Worm (Caenorhabditis elegans) whole organism, young adult: Measurements from ENCODE around the gene F32H5.4.
"Not testable (repeated sequence)": the region's sequence is repeated elsewhere in the genome, so short reads cannot be mapped to it uniquely, and the experiment has no call there.

Experiments
- F10E7.11 ChIP-seq: sonication (generic microtip); optimal IDR thresholded peaks from 2 replicates; lab custom pipeline; 2017; ENCODE audit warnings: mild to moderate bottlenecking, missing genetic modification characterization, moderate library complexity, missing compliant biosample characterization
- attf-5 ChIP-seq: fragments of 200-800 bp; sonication (Bioruptor generic); optimal IDR thresholded peaks from 2 replicates; lab custom pipeline; 2018; ENCODE audit warnings: mild to moderate bottlenecking, missing genetic modification characterization, missing compliant biosample characterization
- ccch-3 ChIP-seq: fragments of 200-800 bp; sonication (Bioruptor generic); optimal IDR thresholded peaks from 2 replicates; lab custom pipeline; 2018; ENCODE audit warnings: mild to moderate bottlenecking, missing genetic modification characterization, missing compliant biosample characterization
- ceh-100 ChIP-seq: fragments of 200-800 bp; sonication (Bioruptor generic); IDR thresholded peaks from 2 replicates; pipeline ENCODE4 v1.3.6; 2022; ENCODE audit warnings: missing genetic modification reagents, missing genetic modification characterization, missing compliant biosample characterization
- hrde-1 ChIP-seq: sonication (generic microtip); optimal IDR thresholded peaks from 2 replicates; lab custom pipeline; 2016; ENCODE audit warnings: missing genetic modification characterization, mild to moderate bottlenecking, missing compliant biosample characterization, moderate library complexity, missing genotype, missing genetic modification reagents, borderline replicate concordance
- nfyb-1 ChIP-seq: fragments of 200-800 bp; sonication (Bioruptor generic); IDR thresholded peaks from 2 replicates; pipeline ENCODE4 v1.3.6; 2022; ENCODE audit warnings: missing genetic modification reagents, missing genetic modification characterization, missing compliant biosample characterization
- pha-4 ChIP-seq: fragments of 150-350 bp; sonication (generic microtip); optimal IDR thresholded peaks from 2 replicates; lab custom pipeline; 2014; ENCODE audit warnings: missing biosample characterization, missing genetic modification reagents, missing genetic modification characterization

ce11 chrV:13317247-13317646 is 43.1 kb upstream of the F32H5.4 start:
- TF ChIP-seq pha-4 (tag; lab: Kevin White, UChicago); ceh-100 (GFP tag; lab: Robert Waterston, UW); attf-5 (GFP tag; lab: Kevin White, UChicago); hrde-1; ccch-3 (GFP tag; lab: Kevin White, UChicago); nfyb-1 (GFP tag; lab: Robert Waterston, UW); F10E7.11 (tag; lab: Kevin White, UChicago): not testable (repeated sequence)
